Worm (Caenorhabditis elegans) whole organism, L4 larva: ENCODE results near the gene T23B12.5.

ENCODE experiments used
- aha-1 ChIP-seq: fragments of 150-350 bp; peaks from one replicate; lab custom pipeline; 2014; ENCODE audit warnings: missing biosample characterization, missing genetic modification characterization
- arid-1 ChIP-seq: fragments of 200-800 bp; sonication (Bioruptor generic); conservative IDR thresholded peaks from 2 replicates; pipeline ENCODE4 v1.3.6; 2022; ENCODE audit warnings: missing genetic modification reagents, missing genetic modification characterization, missing compliant biosample characterization
- ces-1 ChIP-seq: fragments of 150-350 bp; sonication (generic microtip); optimal IDR thresholded peaks from 4 replicates; lab custom pipeline; 2014; ENCODE audit warnings: missing biosample characterization, missing genetic modification reagents, missing genetic modification characterization
- egl-43 ChIP-seq: fragments of 200-800 bp; sonication (Bioruptor generic); IDR thresholded peaks from 2 replicates; pipeline ENCODE4 v1.3.6; 2022; ENCODE audit warnings: missing genetic modification reagents, missing genetic modification characterization, missing compliant biosample characterization
- lsy-2 ChIP-seq, 2 experiments: fragments of 150-350 bp in 1 of 2; sonication (generic microtip) in 1 of 2; optimal IDR thresholded peaks; 2 replicates each; lab custom pipeline; 2014 to 2017; ENCODE audit warnings: missing biosample characterization in 2 of 2, missing genetic modification characterization in 2 of 2
- pqm-1 ChIP-seq: sonication (generic microtip); optimal IDR thresholded peaks from 2 replicates; lab custom pipeline; 2017; ENCODE audit warnings: missing biosample characterization, missing genetic modification characterization
- skn-1 ChIP-seq: fragments of 150-350 bp; optimal IDR thresholded peaks from 2 replicates; lab custom pipeline; 2014; ENCODE audit warnings: missing biosample characterization, missing genetic modification characterization
- snpc-4 ChIP-seq: fragments of 150-350 bp; optimal IDR thresholded peaks from 2 replicates; lab custom pipeline; 2014; ENCODE audit warnings: missing biosample characterization, missing genetic modification characterization
- vab-7 ChIP-seq: fragments of 200-800 bp; sonication (Bioruptor generic); IDR thresholded peaks from 2 replicates; pipeline ENCODE4 v1.3.6; 2022; ENCODE audit warnings: missing genetic modification reagents, missing genetic modification characterization, missing compliant biosample characterization

DNA sequence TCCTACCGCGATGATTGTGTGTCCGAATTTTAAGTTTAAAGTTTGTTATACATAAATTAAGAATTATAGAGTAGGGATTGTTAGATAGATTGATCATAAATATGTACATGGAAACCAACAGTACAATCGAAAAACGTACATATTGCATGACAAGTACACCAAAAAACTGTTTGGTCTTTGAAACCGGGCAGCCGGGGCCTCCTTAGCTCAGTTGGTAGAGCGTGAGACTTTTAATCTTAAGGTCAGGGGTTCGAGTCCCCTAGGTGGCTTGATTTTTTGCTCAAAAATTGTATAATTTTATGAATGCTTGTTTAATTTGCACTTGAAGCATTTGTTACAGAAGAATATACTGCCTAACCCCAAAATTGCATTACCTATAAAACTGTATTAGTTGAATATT is 47.3 kb upstream of the T23B12.5 start:
- TF ChIP-seq pqm-1 (tag; lab: Kevin White, UChicago) (no peak), aha-1 (tag; lab: Kevin White, UChicago) (no peak), arid-1 (0 out of 2 replicates have a peak, but pooled peaks have one; percentile 28), skn-1 (no peak), egl-43 (GFP tag; lab: Robert Waterston, UW) (peak; percentile 63; the same call in 1 of the 2 replicates), snpc-4 (no peak), lsy-2 (tag; optimal IDR thresholded peaks at IDR 0.05; lab: Kevin White, UChicago) (no peak), ces-1 (no peak), vab-7 (GFP tag; lab: Robert Waterston, UW) (peak; percentile 64)
